Fruit fly (Drosophila melanogaster): ENCODE results near the gene CG4119.
A peak's percentile ranks its signal among the peaks of the same experiment; 100 is the strongest.

The CG4119 gene

dm6 chrX:5699824-5700498, 34.1 kb downstream of the CG4119 start (continued):
- TF ChIP-seq Stat92E (GFP tag; optimal IDR thresholded peaks at IDR 0.05) (peak in 1 of 3 experiments; percentile 13), CG6813 (GFP tag; optimal IDR thresholded peaks at IDR 0.05) (peak; percentile 39), schlank (tag; optimal IDR thresholded peaks at IDR 0.05) (no peak), inv (GFP tag; IDR thresholded peaks at IDR 0.05; ENCODE audit: partially characterized antibody) (no peak), BtbVII (GFP tag; optimal IDR thresholded peaks at IDR 0.05) (peak; percentile 26), NFAT (GFP tag; IDR thresholded peaks at IDR 0.05) (no peak), chn (GFP tag; optimal IDR thresholded peaks at IDR 0.05) (peak; percentile 46), sim (GFP tag; IDR thresholded peaks at IDR 0.05) (no peak), pum (GFP tag; optimal IDR thresholded peaks at IDR 0.05) (peak; percentile 48), Doc3 (GFP tag; IDR thresholded peaks at IDR 0.05; ENCODE audit: partially characterized antibody) (no peak), Dll (GFP tag; IDR thresholded peaks at IDR 0.05; ENCODE audit: partially characterized antibody) (no peak), vfl (GFP tag; optimal IDR thresholded peaks at IDR 0.05) (no peak), bowl (GFP tag; IDR thresholded peaks at IDR 0.05) (no peak), CG11504 (tag; optimal IDR thresholded peaks at IDR 0.05) (peak; percentile 79), p53 (GFP tag; optimal IDR thresholded peaks at IDR 0.05) (no peak), stwl (tag; optimal IDR thresholded peaks at IDR 0.05) (no peak), trem (tag; optimal IDR thresholded peaks at IDR 0.05) (peak; percentile 37), stc (GFP tag; IDR thresholded peaks at IDR 0.05) (peak; percentile 54), phol (tag; optimal IDR thresholded peaks at IDR 0.05) (peak; percentile 75), Aef1 (GFP tag; IDR thresholded peaks at IDR 0.05) (peak; percentile 40), Sry-δ (GFP tag; optimal IDR thresholded peaks at IDR 0.05) (no peak), CG2889 (GFP tag; IDR thresholded peaks at IDR 0.05) (no peak), Spps (tag; optimal IDR thresholded peaks at IDR 0.05) (peak; percentile 15), Sox102F (GFP tag; optimal IDR thresholded peaks at IDR 0.05) (peak; percentile 83), CG16863 (GFP tag; optimal IDR thresholded peaks at IDR 0.05) (peak; percentile 41), kni (GFP tag; optimal IDR thresholded peaks at IDR 0.05) (peak; percentile 13), wor (GFP tag; IDR thresholded peaks at IDR 0.05) (peak; percentile 53), rib (GFP tag; IDR thresholded peaks at IDR 0.05) (no peak), tx (GFP tag; optimal IDR thresholded peaks at IDR 0.05) (peak; percentile 9), Dek (tag; optimal IDR thresholded peaks at IDR 0.05) (peak; percentile 18), oc (tag; optimal IDR thresholded peaks at IDR 0.05) (peak; percentile 22), CG2129 (GFP tag; IDR thresholded peaks at IDR 0.05; ENCODE audit: partially characterized antibody) (no peak), CkIIα-i1 (GFP tag; IDR thresholded peaks at IDR 0.05) (no peak), danr (GFP tag; IDR thresholded peaks at IDR 0.05) (0 out of 2 replicates have a peak, but pooled peaks have one; percentile 32), CG1602 (GFP tag; optimal IDR thresholded peaks at IDR 0.05) (peak; percentile 52), CG3163 (GFP tag; optimal IDR thresholded peaks at IDR 0.05) (no peak), HLH54F (GFP tag; optimal IDR thresholded peaks at IDR 0.05) (no peak), slp2 (GFP tag; optimal IDR thresholded peaks at IDR 0.05) (peak; percentile 42), Xbp1 (GFP tag; optimal IDR thresholded peaks at IDR 0.05) (peak; percentile 74), klu (GFP tag; IDR thresholded peaks at IDR 0.05) (no peak), CG9932 (GFP tag; IDR thresholded peaks at IDR 0.05) (no peak), CG4707 (GFP tag; optimal IDR thresholded peaks at IDR 0.05) (no peak), chinmo (GFP tag; IDR thresholded peaks at IDR 0.05; ENCODE audit: partially characterized antibody) (no peak), ato (GFP tag; IDR thresholded peaks at IDR 0.05; ENCODE audit: partially characterized antibody) (no peak), twi (tag; optimal IDR thresholded peaks at IDR 0.05) (no peak), CG18764 (GFP tag; optimal IDR thresholded peaks at IDR 0.05) (peak; percentile 27), Vsx1 (GFP tag; optimal IDR thresholded peaks at IDR 0.05) (peak; percentile 78), Nf-YC (tag; optimal IDR thresholded peaks at IDR 0.05) (peak; percentile 26), Hand (GFP tag; optimal IDR thresholded peaks at IDR 0.05) (no peak)

Data from whole organism, embryonic.